Worm (Caenorhabditis elegans): Measurements from ENCODE around the gene tag-297.

tag-297 gene

ce11 chrII:14619806-14620205 lies 7.6 kb upstream of the tag-297 start:
- no peak for TF ChIP-seq pha-4 (tag; optimal IDR thresholded peaks at IDR 0.05)
- no peak for TF ChIP-seq eor-1 (tag; optimal IDR thresholded peaks at IDR 0.05)
- TF ChIP-seq fos-1 (tag; optimal IDR thresholded peaks at IDR 0.05): no peak
- TF ChIP-seq fkh-10 (GFP tag; optimal IDR thresholded peaks at IDR 0.05): no peak
- TF ChIP-seq nhr-28 (tag; optimal IDR thresholded peaks at IDR 0.05): no peak
- TF ChIP-seq nhr-237 (tag; optimal IDR thresholded peaks at IDR 0.05): no peak
- TF ChIP-seq elt-3 (tag; optimal IDR thresholded peaks at IDR 0.05): peak in 2 of 3 experiments; percentile 3 to 68
- TF ChIP-seq nhr-11 (tag; optimal IDR thresholded peaks at IDR 0.05): no peak
- no peak for TF ChIP-seq nhr-76 (tag; optimal IDR thresholded peaks at IDR 0.05)
- TF ChIP-seq elt-2 (tag; optimal IDR thresholded peaks at IDR 0.05): no peak
- TF ChIP-seq mml-1 (tag; optimal IDR thresholded peaks at IDR 0.05): no peak
- TF ChIP-seq aly-2 (tag; optimal IDR thresholded peaks at IDR 0.05): no peak
- TF ChIP-seq unc-62 (GFP tag; optimal IDR thresholded peaks at IDR 0.05): no peak
- TF ChIP-seq nhr-43 (tag; optimal IDR thresholded peaks at IDR 0.05; ENCODE audit: poor library complexity, severe bottlenecking): peak; percentile 74
- no peak for TF ChIP-seq nhr-77 (tag; optimal IDR thresholded peaks at IDR 0.05)

- no peak for TF ChIP-seq elt-3 (tag; optimal IDR thresholded peaks at IDR 0.05)
- no peak for TF ChIP-seq R02D3.7 (tag; optimal IDR thresholded peaks at IDR 0.05)
- no peak for TF ChIP-seq nhr-25 (tag; optimal IDR thresholded peaks at IDR 0.05)
These were observed 6.7 kb upstream of the tag-297 start for ce11 chrII:14620730-14621129.

ce11 chrII:14622758-14623157 lies 4.7 kb upstream of the tag-297 start, which contains the start of gene mltn-10:
mltn-10 (plus strand) TSS chrII:14623058.
- TF ChIP-seq pha-4 (tag; optimal IDR thresholded peaks at IDR 0.05) (no peak), pqm-1 (tag; optimal IDR thresholded peaks at IDR 0.05) (no peak), tbx-2 (tag; optimal IDR thresholded peaks at IDR 0.05) (no peak), fkh-10 (GFP tag; optimal IDR thresholded peaks at IDR 0.05) (no peak), nhr-43 (tag; optimal IDR thresholded peaks at IDR 0.05; ENCODE audit: poor library complexity, severe bottlenecking) (no peak), unc-39 (tag; optimal IDR thresholded peaks at IDR 0.05) (no peak), jun-1 (tag; optimal IDR thresholded peaks at IDR 0.05) (no peak)

- peak; percentile 22 for TF ChIP-seq nhr-23 (tag; optimal IDR thresholded peaks at IDR 0.05)
- no peak for TF ChIP-seq fkh-10 (GFP tag; optimal IDR thresholded peaks at IDR 0.05)
- peak; percentile 19 for TF ChIP-seq nhr-25 (tag; optimal IDR thresholded peaks at IDR 0.05)
These were observed 547 bp upstream of the tag-297 start for ce11 chrII:14626883-14627282.

- no peak for TF ChIP-seq ceh-28 (tag; optimal IDR thresholded peaks at IDR 0.05)
- no peak for TF ChIP-seq jun-1 (tag; optimal IDR thresholded peaks at IDR 0.05)
- no peak for TF ChIP-seq ama-1 (optimal IDR thresholded peaks at IDR 0.05)
- TF ChIP-seq ceh-9 (tag; optimal IDR thresholded peaks at IDR 0.05): no peak
- TF ChIP-seq ceh-16 (tag; optimal IDR thresholded peaks at IDR 0.05): no peak
- no peak for TF ChIP-seq nhr-12 (tag; optimal IDR thresholded peaks at IDR 0.05)
- TF ChIP-seq lin-15B (tag; optimal IDR thresholded peaks at IDR 0.05): no peak
- no peak for TF ChIP-seq ZK546.5 (tag; optimal IDR thresholded peaks at IDR 0.05)
- no peak for TF ChIP-seq egl-27 (tag; optimal IDR thresholded peaks at IDR 0.05)
- no peak for TF ChIP-seq elt-1 (tag; optimal IDR thresholded peaks at IDR 0.05)
- no peak for TF ChIP-seq nhr-67 (tag; optimal IDR thresholded peaks at IDR 0.05)
- no peak for TF ChIP-seq pqm-1 (tag; optimal IDR thresholded peaks at IDR 0.05)
- no peak for TF ChIP-seq nhr-23 (tag; optimal IDR thresholded peaks at IDR 0.05)
- TF ChIP-seq snpc-4 (tag; optimal IDR thresholded peaks at IDR 0.05): no peak
- TF ChIP-seq nhr-237 (tag; optimal IDR thresholded peaks at IDR 0.05): no peak
- TF ChIP-seq ceh-82 (tag; optimal IDR thresholded peaks at IDR 0.05): no peak
- TF ChIP-seq unc-62 (GFP tag; optimal IDR thresholded peaks at IDR 0.05): no peak
- TF ChIP-seq pha-4 (tag; optimal IDR thresholded peaks at IDR 0.05): no peak
These were observed 5.4 kb downstream of the tag-297 start, which contains the start of gene C38C6.3 for ce11 chrII:14632823-14633222. C38C6.3 (plus strand) TSS chrII:14633123.

ce11 chrII:14634042-14634441 lies 6.6 kb downstream of the tag-297 start:
- no peak for TF ChIP-seq zag-1 (tag; optimal IDR thresholded peaks at IDR 0.05)
